Fruit fly (Drosophila melanogaster) whole organism, embryonic: ENCODE results near the gene CG42710.

ENCODE experiments used
- CG1233 ChIP-seq: fragments of 200-800 bp; sonication (Bioruptor generic); optimal IDR thresholded peaks from 4 replicates; lab custom pipeline; 2018; ENCODE audit warnings: missing biosample characterization, mild to moderate bottlenecking, missing genetic modification characterization
- CG12942 ChIP-seq: fragments of 200-800 bp; sonication (Bioruptor generic); optimal IDR thresholded peaks from 3 replicates; lab custom pipeline; 2016; ENCODE audit warnings: missing biosample characterization, missing genetic modification characterization
- CG14860 ChIP-seq: fragments of 200-800 bp; sonication (Bioruptor generic); IDR thresholded peaks from 3 replicates; pipeline ENCODE4 v1.3.6; 2022; ENCODE audit warnings: missing biosample characterization, missing genetic modification characterization; ENCODE audit not compliant: partially characterized antibody
- CG15011 ChIP-seq: fragments of 200-800 bp; sonication (Bioruptor generic); optimal IDR thresholded peaks from 3 replicates; lab custom pipeline; 2018; ENCODE audit warnings: missing biosample characterization, mild to moderate bottlenecking, missing genetic modification characterization
- CG17385 ChIP-seq: fragments of 200-800 bp; sonication (Bioruptor generic); optimal IDR thresholded peaks from 3 replicates; lab custom pipeline; 2018; ENCODE audit warnings: missing biosample characterization, mild to moderate bottlenecking, missing genetic modification characterization
- CG2712 ChIP-seq: fragments of 200-800 bp; optimal IDR thresholded peaks from 3 replicates; lab custom pipeline; 2019; ENCODE audit warnings: missing biosample characterization, mild to moderate bottlenecking, missing genetic modification characterization, moderate library complexity
- CG30020 ChIP-seq: fragments of 200-800 bp; optimal IDR thresholded peaks from 2 replicates; lab custom pipeline; 2019; ENCODE audit warnings: missing biosample characterization, mild to moderate bottlenecking, missing genetic modification characterization, moderate library complexity
- CG30403 ChIP-seq: fragments of 200-800 bp; sonication (Bioruptor generic); optimal IDR thresholded peaks from 3 replicates; lab custom pipeline; 2016; ENCODE audit warnings: missing biosample characterization, missing genetic modification characterization
- CG3065 ChIP-seq: fragments of 200-800 bp; sonication (Bioruptor generic); optimal IDR thresholded peaks from 2 replicates; lab custom pipeline; 2016; ENCODE audit warnings: missing biosample characterization, missing genetic modification characterization
- CG33213 ChIP-seq: fragments of 200-800 bp; sonication (Bioruptor generic); optimal IDR thresholded peaks from 3 replicates; lab custom pipeline; 2016; ENCODE audit warnings: missing biosample characterization, missing genetic modification characterization
- CG42726 ChIP-seq: fragments of 200-800 bp; sonication (Bioruptor generic); IDR thresholded peaks from 2 replicates; pipeline ENCODE4 v1.3.6; 2022; ENCODE audit warnings: missing biosample characterization, missing genetic modification characterization; ENCODE audit not compliant: partially characterized antibody
- CG4707 ChIP-seq: fragments of 200-800 bp; sonication (Bioruptor generic); optimal IDR thresholded peaks from 2 replicates; lab custom pipeline; 2018; ENCODE audit warnings: missing biosample characterization, mild to moderate bottlenecking, missing genetic modification characterization, moderate library complexity
- CG6854 ChIP-seq: fragments of 200-800 bp; sonication (Bioruptor generic); optimal IDR thresholded peaks from 3 replicates; lab custom pipeline; 2017; ENCODE audit warnings: missing biosample characterization, mild to moderate bottlenecking, missing genetic modification characterization
- CG7987 ChIP-seq: fragments of 200-800 bp; sonication (Bioruptor generic); optimal IDR thresholded peaks from 2 replicates; lab custom pipeline; 2018; ENCODE audit warnings: missing biosample characterization, mild to moderate bottlenecking, missing genetic modification characterization, moderate library complexity
- CG8290 ChIP-seq, 3 experiments: fragments of 200-800 bp; sonication (Bioruptor generic); optimal IDR thresholded peaks; 2 replicates each; lab custom pipeline; 2016 to 2019; ENCODE audit warnings: missing biosample characterization in 3 of 3, missing genetic modification characterization in 3 of 3, mild to moderate bottlenecking in 2 of 3, moderate library complexity in 1 of 3
- CkIIα-i1 ChIP-seq: fragments of 200-800 bp; sonication (Bioruptor generic); IDR thresholded peaks from 2 replicates; pipeline ENCODE4 v1.3.6; 2022; ENCODE audit warnings: missing biosample characterization, missing genetic modification characterization
- Deaf1 ChIP-seq: fragments of 200-800 bp; optimal IDR thresholded peaks from 3 replicates; lab custom pipeline; 2019; ENCODE audit warnings: missing biosample characterization, mild to moderate bottlenecking, missing genetic modification characterization, moderate library complexity
- Hmr ChIP-seq: fragments of 200-800 bp; sonication (Bioruptor generic); optimal IDR thresholded peaks from 3 replicates; lab custom pipeline; 2017; ENCODE audit warnings: mild to moderate bottlenecking, missing biosample characterization, missing genetic modification reagents, missing genetic modification characterization
- Jarid2 ChIP-seq: fragments of 200-800 bp; sonication (Bioruptor generic); optimal IDR thresholded peaks from 3 replicates; lab custom pipeline; 2017; ENCODE audit warnings: mild to moderate bottlenecking, missing biosample characterization, missing genetic modification reagents, missing genetic modification characterization
- MBD-R2 ChIP-seq: fragments of 200-800 bp; sonication (Bioruptor generic); IDR thresholded peaks from 2 replicates; pipeline ENCODE4 v1.3.6; 2022; ENCODE audit warnings: missing biosample characterization, missing genetic modification characterization
- Med ChIP-seq: fragments of 200-800 bp; sonication (Bioruptor generic); peaks from one replicate; lab custom pipeline; 2016; ENCODE audit warnings: missing biosample characterization, missing genetic modification characterization, mild to moderate bottlenecking, inconsistent platforms, moderate library complexity
- Ravus ChIP-seq: fragments of 200-800 bp; sonication (Bioruptor generic); IDR thresholded peaks from 2 replicates; pipeline ENCODE4 v1.3.6; 2022; ENCODE audit warnings: missing biosample characterization, missing genetic modification characterization
- Stat92E ChIP-seq, 3 experiments: fragments of >200 bp in 2 of 3; fragments of 200-800 bp in 1 of 3; sonication (Bioruptor generic) in 1 of 3; optimal IDR thresholded peaks; 2 replicates each; lab custom pipeline; 2017 to 2019; ENCODE audit warnings: missing biosample characterization in 3 of 3, missing genetic modification characterization in 3 of 3, mild to moderate bottlenecking in 1 of 3, moderate library complexity in 1 of 3
- Trl ChIP-seq, 3 experiments: fragments of >200 bp in 2 of 3; fragments of 200-800 bp in 1 of 3; sonication (Bioruptor generic) in 1 of 3; optimal IDR thresholded peaks; 2 replicates in 1 of 3; 3 replicates in 2 of 3; lab custom pipeline; 2016 to 2017; ENCODE audit warnings: missing biosample characterization in 1 of 3, missing genetic modification characterization in 1 of 3
- Usf ChIP-seq: fragments of 200-800 bp; sonication (Bioruptor generic); optimal IDR thresholded peaks from 2 replicates; lab custom pipeline; 2017; ENCODE audit warnings: missing genotype, missing biosample characterization, missing genetic modification characterization
- Xbp1 ChIP-seq: fragments of 200-800 bp; sonication (Bioruptor generic); optimal IDR thresholded peaks from 3 replicates; lab custom pipeline; 2016; ENCODE audit warnings: missing biosample characterization, mild to moderate bottlenecking, missing genetic modification characterization
- chinmo ChIP-seq: fragments of 200-800 bp; sonication (Bioruptor generic); IDR thresholded peaks from 4 replicates; pipeline ENCODE4 v1.3.6; 2022; ENCODE audit warnings: missing biosample characterization, missing genetic modification characterization; ENCODE audit not compliant: partially characterized antibody
- chn ChIP-seq: fragments of 200-800 bp; sonication (Bioruptor generic); optimal IDR thresholded peaks from 2 replicates; lab custom pipeline; 2016; ENCODE audit warnings: missing biosample characterization, missing genetic modification characterization
- crc ChIP-seq: fragments of 200-800 bp; sonication (Bioruptor generic); optimal IDR thresholded peaks from 2 replicates; lab custom pipeline; 2016; ENCODE audit warnings: missing biosample characterization, missing genetic modification characterization
- dimm ChIP-seq: fragments of 200-800 bp; sonication (Bioruptor generic); IDR thresholded peaks from 2 replicates; pipeline ENCODE4 v1.3.6; 2022; ENCODE audit warnings: missing biosample characterization, missing genetic modification characterization
- fu2 ChIP-seq: fragments of 200-800 bp; sonication (Bioruptor generic); optimal IDR thresholded peaks from 2 replicates; lab custom pipeline; 2016; ENCODE audit warnings: missing biosample characterization, missing genetic modification characterization
- gcm ChIP-seq: fragments of 200-800 bp; sonication (Bioruptor generic); optimal IDR thresholded peaks from 2 replicates; lab custom pipeline; 2019; ENCODE audit warnings: missing biosample characterization, mild to moderate bottlenecking, missing genetic modification characterization, moderate library complexity
- grn ChIP-seq: fragments of 200-800 bp; sonication (Bioruptor generic); optimal IDR thresholded peaks from 3 replicates; lab custom pipeline; 2017; ENCODE audit warnings: missing biosample characterization, missing genetic modification characterization
- her ChIP-seq: fragments of 200-800 bp; sonication (Bioruptor generic); optimal IDR thresholded peaks from 2 replicates; lab custom pipeline; 2016; ENCODE audit warnings: missing biosample characterization, missing genetic modification characterization
- hth ChIP-seq: fragments of >200 bp; optimal IDR thresholded peaks from 2 replicates; lab custom pipeline; 2017; ENCODE audit warnings: inconsistent platforms
- lilli ChIP-seq: fragments of 200-800 bp; sonication (Bioruptor generic); optimal IDR thresholded peaks from 3 replicates; lab custom pipeline; 2016; ENCODE audit warnings: missing biosample characterization, missing genetic modification characterization
- maf-S ChIP-seq: fragments of 200-800 bp; sonication (Bioruptor generic); optimal IDR thresholded peaks from 2 replicates; lab custom pipeline; 2016; ENCODE audit warnings: missing biosample characterization, missing genetic modification characterization
- mam ChIP-seq: fragments of 200-800 bp; sonication (Bioruptor generic); optimal IDR thresholded peaks from 3 replicates; lab custom pipeline; 2016; ENCODE audit warnings: missing biosample characterization, missing genetic modification characterization
- mld ChIP-seq: fragments of 200-800 bp; sonication (Bioruptor generic); IDR thresholded peaks from 3 replicates; pipeline ENCODE4 v1.3.6; 2022; ENCODE audit warnings: missing biosample characterization, missing genetic modification characterization; ENCODE audit not compliant: partially characterized antibody
- pb ChIP-seq: fragments of 200-800 bp; sonication (Bioruptor generic); optimal IDR thresholded peaks from 3 replicates; lab custom pipeline; 2016; ENCODE audit warnings: missing biosample characterization, missing genetic modification characterization
- pum ChIP-seq: fragments of 200-800 bp; sonication (Bioruptor generic); optimal IDR thresholded peaks from 2 replicates; lab custom pipeline; 2016; ENCODE audit warnings: missing biosample characterization, missing genetic modification characterization
- ranshi ChIP-seq: fragments of 200-800 bp; sonication (Bioruptor generic); IDR thresholded peaks from 2 replicates; pipeline ENCODE4 v1.3.6; 2022; ENCODE audit warnings: missing biosample characterization, missing genetic modification characterization
- repo ChIP-seq: fragments of 200-800 bp; sonication (Bioruptor generic); optimal IDR thresholded peaks from 2 replicates; lab custom pipeline; 2016; ENCODE audit warnings: missing biosample characterization, missing genetic modification characterization
- sc ChIP-seq, 3 experiments: fragments of >200 bp in 2 of 3; fragments of 200-800 bp in 1 of 3; sonication (Bioruptor generic) in 1 of 3; optimal IDR thresholded peaks; 2 replicates in 2 of 3; 3 replicates in 1 of 3; lab custom pipeline; 2017; ENCODE audit warnings: mild to moderate bottlenecking in 1 of 3, missing biosample characterization in 1 of 3, missing genetic modification characterization in 1 of 3, missing genetic modification reagents in 1 of 3
- seq ChIP-seq: fragments of 200-800 bp; sonication (Bioruptor generic); IDR thresholded peaks from 2 replicates; pipeline ENCODE4 v1.3.6; 2022; ENCODE audit warnings: missing biosample characterization, missing genetic modification characterization
- ssp ChIP-seq: fragments of 200-800 bp; sonication (Bioruptor generic); IDR thresholded peaks from 2 replicates; pipeline ENCODE4 v1.3.6; 2022; ENCODE audit warnings: missing biosample characterization, missing genetic modification characterization
- sug ChIP-seq: fragments of 200-800 bp; optimal IDR thresholded peaks from 2 replicates; lab custom pipeline; 2019; ENCODE audit warnings: missing biosample characterization, mild to moderate bottlenecking, missing genetic modification characterization, moderate library complexity
- tgo ChIP-seq: fragments of 200-800 bp; sonication (Bioruptor generic); IDR thresholded peaks from 3 replicates; pipeline ENCODE4 v1.3.6; 2022; ENCODE audit warnings: missing biosample characterization, missing genetic modification characterization
- wor ChIP-seq: fragments of 200-800 bp; sonication (Bioruptor generic); IDR thresholded peaks from 2 replicates; pipeline ENCODE4 v1.3.6; 2022; ENCODE audit warnings: missing biosample characterization, missing genetic modification characterization
- zen2 ChIP-seq: fragments of 200-800 bp; sonication (Bioruptor generic); IDR thresholded peaks from 3 replicates; pipeline ENCODE4 v1.3.6; 2022; ENCODE audit warnings: missing biosample characterization, missing genetic modification characterization; ENCODE audit not compliant: partially characterized antibody

The CG42710 gene

dm6 chr2L:8738253-8738665 is 44.0 kb downstream of the CG42710 start (continued):
- TF ChIP-seq Jarid2 (GFP tag; lab: Kevin White, UChicago) (peak; percentile 11), ssp (no peak), Usf (GFP tag; lab: Kevin White, UChicago) (no peak), CG2712 (tag; lab: Kevin White, UChicago) (peak; percentile 36), repo (GFP tag; lab: Kevin White, UChicago) (no peak), gcm (peak; percentile 13), dimm (GFP tag; lab: Robert Waterston, UW) (no peak), chinmo (GFP tag; lab: Robert Waterston, UW) (0 out of 4 replicates have a peak, but pooled peaks have one; percentile 33), her (GFP tag; lab: Kevin White, UChicago) (no peak), grn (GFP tag; lab: Kevin White, UChicago) (peak; percentile 78), fu2 (GFP tag; lab: Kevin White, UChicago) (no peak), CG17385 (GFP tag; lab: Kevin White, UChicago) (peak; percentile 33), seq (GFP tag; lab: Robert Waterston, UW) (no peak), CG12942 (GFP tag; lab: Kevin White, UChicago) (no peak), Hmr (GFP tag; lab: Kevin White, UChicago) (peak; percentile 66), Med (GFP tag; lab: Kevin White, UChicago) (peak; percentile 47), CG1233 (GFP tag; lab: Kevin White, UChicago) (no peak), wor (no peak), hth (lab: Kevin White, UChicago) (no peak), CG6854 (GFP tag; lab: Kevin White, UChicago) (no peak), CG7987 (GFP tag; lab: Kevin White, UChicago) (peak; percentile 41), Deaf1 (tag; lab: Kevin White, UChicago) (no peak), zen2 (GFP tag; lab: Robert Waterston, UW) (no peak), CG15011 (peak; percentile 9), CG14860 (GFP tag; lab: Robert Waterston, UW) (no peak), sc (optimal IDR thresholded peaks at IDR 0.05; lab: Kevin White, UChicago) (no peak), sc (GFP tag; optimal IDR thresholded peaks at IDR 0.05; lab: Kevin White, UChicago) (no peak), CG4707 (no peak), Stat92E (GFP tag; optimal IDR thresholded peaks at IDR 0.05; lab: Kevin White, UChicago) (no peak), lilli (peak; percentile 78), crc (GFP tag; lab: Kevin White, UChicago) (peak; percentile 12), ranshi (GFP tag; lab: Robert Waterston, UW) (0 out of 2 replicates have a peak, but pooled peaks have one; percentile 29), pb (GFP tag; lab: Kevin White, UChicago) (no peak), CG33213 (no peak), MBD-R2 (GFP tag; lab: Robert Waterston, UW) (no peak), tgo (GFP tag; lab: Robert Waterston, UW) (no peak), Ravus (GFP tag; lab: Robert Waterston, UW) (no peak), CG30020 (no peak), mam (GFP tag; lab: Kevin White, UChicago) (peak; percentile 2), Xbp1 (GFP tag; lab: Kevin White, UChicago) (peak; percentile 34), CkIIα-i1 (GFP tag; lab: Robert Waterston, UW) (no peak), mld (GFP tag; lab: Robert Waterston, UW) (no peak), maf-S (GFP tag; lab: Kevin White, UChicago) (peak; percentile 27), chn (peak; percentile 2), CG42726 (GFP tag; lab: Robert Waterston, UW) (no peak), sug (tag; lab: Kevin White, UChicago) (peak; percentile 83), CG8290 (GFP tag; optimal IDR thresholded peaks at IDR 0.05; lab: Kevin White, UChicago) (no peak), CG8290 (tag; optimal IDR thresholded peaks at IDR 0.05; lab: Kevin White, UChicago) (peak in 1 of 2 experiments; percentile 39), pum (no peak), CG30403 (GFP tag; lab: Kevin White, UChicago) (peak; percentile 38), CG3065 (no peak), Trl (optimal IDR thresholded peaks at IDR 0.05; lab: Kevin White, UChicago) (no peak), Trl (GFP tag; optimal IDR thresholded peaks at IDR 0.05; lab: Kevin White, UChicago) (peak; percentile 30)
